Worm (Caenorhabditis elegans): ENCODE measurements around the gene srg-11.

DNA sequence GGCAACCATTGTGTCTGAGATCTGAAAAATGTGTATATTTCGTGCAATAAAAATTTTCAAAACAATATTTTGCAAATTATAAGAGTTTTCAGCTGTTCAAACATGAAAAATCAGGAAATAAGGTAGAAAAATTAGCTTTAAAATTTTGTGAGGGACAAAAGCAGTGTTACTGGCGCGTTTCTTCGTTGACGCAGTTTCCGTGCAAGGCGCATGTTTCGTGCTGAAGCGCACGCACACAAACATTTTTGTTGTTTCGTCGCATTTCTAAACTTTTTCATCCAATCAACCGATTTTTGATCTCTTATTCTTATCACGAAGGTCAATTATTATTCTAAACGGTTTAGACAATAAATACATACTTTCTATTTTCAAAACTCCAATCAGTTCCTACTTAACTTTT, 13.5 kb downstream of the srg-11 start, which contains the start of gene nifk-1:
- TF ChIP-seq W03F9.2 (tag; optimal IDR thresholded peaks at IDR 0.05): peak; percentile 87
- TF ChIP-seq him-1 (tag; optimal IDR thresholded peaks at IDR 0.05): no peak

Data from whole organism, L4/young adult.